Fruit fly (Drosophila melanogaster) whole organism, embryonic: Measurements from ENCODE around the gene nonA.
A peak's percentile ranks its signal among the peaks of the same experiment; 100 is the strongest.

Experiments used
- Bdp1 ChIP-seq: fragments of 200-800 bp; sonication (Bioruptor generic); optimal IDR thresholded peaks from 3 replicates; lab custom pipeline; 2016; ENCODE audit warnings: missing biosample characterization, missing genetic modification characterization
- CG10267 ChIP-seq: fragments of 200-800 bp; sonication (Bioruptor generic); optimal IDR thresholded peaks from 2 replicates; lab custom pipeline; 2018; ENCODE audit warnings: missing biosample characterization, mild to moderate bottlenecking, missing genetic modification characterization, moderate library complexity
- CG10543 ChIP-seq: fragments of 200-800 bp; sonication (Bioruptor generic); optimal IDR thresholded peaks from 3 replicates; lab custom pipeline; 2017; ENCODE audit warnings: missing biosample characterization, mild to moderate bottlenecking, missing genetic modification characterization, moderate library complexity
- CG11695 ChIP-seq: fragments of 200-800 bp; sonication (Bioruptor generic); IDR thresholded peaks from 3 replicates; pipeline ENCODE4 v1.3.6; 2022; ENCODE audit warnings: missing biosample characterization, missing genetic modification characterization
- CG12391 ChIP-seq: fragments of 200-800 bp; sonication (Bioruptor generic); optimal IDR thresholded peaks from 3 replicates; lab custom pipeline; 2018; ENCODE audit warnings: missing biosample characterization, mild to moderate bottlenecking, missing genetic modification characterization, moderate library complexity
- CG15011 ChIP-seq: fragments of 200-800 bp; sonication (Bioruptor generic); optimal IDR thresholded peaks from 3 replicates; lab custom pipeline; 2018; ENCODE audit warnings: missing biosample characterization, mild to moderate bottlenecking, missing genetic modification characterization
- CG16863 ChIP-seq: fragments of 200-800 bp; sonication (Bioruptor generic); optimal IDR thresholded peaks from 3 replicates; lab custom pipeline; 2016; ENCODE audit warnings: missing biosample characterization, missing genetic modification characterization
- CG2875 ChIP-seq: fragments of 200-800 bp; sonication (Bioruptor generic); optimal IDR thresholded peaks from 2 replicates; lab custom pipeline; 2017; ENCODE audit warnings: missing biosample characterization, mild to moderate bottlenecking, missing genetic modification characterization, missing genetic modification reagents
- CG43689 ChIP-seq: fragments of 200-800 bp; sonication (Bioruptor generic); IDR thresholded peaks from 2 replicates; pipeline ENCODE4 v1.3.6; 2022; ENCODE audit warnings: missing biosample characterization, missing genetic modification characterization
- CG6254 ChIP-seq: fragments of 200-800 bp; sonication (Bioruptor generic); optimal IDR thresholded peaks from 3 replicates; lab custom pipeline; 2017; ENCODE audit warnings: mild to moderate bottlenecking, missing biosample characterization, missing genetic modification reagents, missing genetic modification characterization
- CG7786 ChIP-seq: fragments of 200-800 bp; sonication (Bioruptor generic); optimal IDR thresholded peaks from 2 replicates; lab custom pipeline; 2016; ENCODE audit warnings: missing biosample characterization, missing genetic modification characterization
- CG7928 ChIP-seq: fragments of 200-800 bp; sonication (Bioruptor generic); optimal IDR thresholded peaks from 2 replicates; lab custom pipeline; 2017; ENCODE audit warnings: missing biosample characterization, mild to moderate bottlenecking, missing genetic modification characterization
- CG8290 ChIP-seq, 3 experiments: fragments of 200-800 bp; sonication (Bioruptor generic); optimal IDR thresholded peaks; 2 replicates each; lab custom pipeline; 2016 to 2019; ENCODE audit warnings: missing biosample characterization in 3 of 3, missing genetic modification characterization in 3 of 3, mild to moderate bottlenecking in 2 of 3, moderate library complexity in 1 of 3
- CHES-1-like ChIP-seq: fragments of 200-800 bp; sonication (Bioruptor generic); optimal IDR thresholded peaks from 2 replicates; lab custom pipeline; 2016; ENCODE audit warnings: missing biosample characterization, missing genetic modification characterization
- CrebB ChIP-seq: fragments of 200-800 bp; sonication (Bioruptor generic); optimal IDR thresholded peaks from 3 replicates; lab custom pipeline; 2018; ENCODE audit warnings: missing biosample characterization, mild to moderate bottlenecking, missing genetic modification characterization
- Dad ChIP-seq: fragments of 200-800 bp; sonication (Bioruptor generic); optimal IDR thresholded peaks from 3 replicates; lab custom pipeline; 2016; ENCODE audit warnings: missing biosample characterization, missing genetic modification characterization
- HHEX ChIP-seq: fragments of 200-800 bp; sonication (Bioruptor generic); optimal IDR thresholded peaks from 3 replicates; lab custom pipeline; 2017; ENCODE audit warnings: missing biosample characterization, mild to moderate bottlenecking, missing genetic modification characterization, missing genetic modification reagents
- Hr39 ChIP-seq: fragments of >200 bp; optimal IDR thresholded peaks from 2 replicates; lab custom pipeline; 2017
- Hr51 ChIP-seq, 2 experiments: fragments of 200-800 bp; sonication (Bioruptor generic); optimal IDR thresholded peaks; 2 replicates in 1 of 2; 3 replicates in 1 of 2; lab custom pipeline; 2016 to 2018; ENCODE audit warnings: missing biosample characterization in 2 of 2, missing genetic modification characterization in 2 of 2, mild to moderate bottlenecking in 1 of 2, moderate library complexity in 1 of 2
- Lim3 ChIP-seq: fragments of 200-800 bp; sonication (Bioruptor generic); IDR thresholded peaks from 2 replicates; pipeline ENCODE4 v1.3.6; 2022; ENCODE audit warnings: missing biosample characterization, missing genetic modification characterization
- Mad ChIP-seq: fragments of 200-800 bp; sonication (Bioruptor generic); optimal IDR thresholded peaks from 2 replicates; lab custom pipeline; 2016; ENCODE audit warnings: missing biosample characterization, missing genetic modification characterization
- Myb ChIP-seq: fragments of 200-800 bp; sonication (Bioruptor generic); optimal IDR thresholded peaks from 2 replicates; lab custom pipeline; 2016; ENCODE audit warnings: missing biosample characterization, missing genetic modification characterization
- NC2β ChIP-seq: fragments of 200-800 bp; sonication (Bioruptor generic); optimal IDR thresholded peaks from 2 replicates; lab custom pipeline; 2016; ENCODE audit warnings: missing biosample characterization, missing genetic modification characterization
- Spps ChIP-seq: fragments of 200-800 bp; sonication (Bioruptor generic); optimal IDR thresholded peaks from 2 replicates; lab custom pipeline; 2018; ENCODE audit warnings: missing biosample characterization, mild to moderate bottlenecking, missing genetic modification characterization
- amos ChIP-seq: fragments of 200-800 bp; sonication (Bioruptor generic); IDR thresholded peaks from 2 replicates; pipeline ENCODE4 v1.3.6; 2022; ENCODE audit warnings: missing biosample characterization, missing genetic modification characterization; ENCODE audit not compliant: partially characterized antibody
- bab2 ChIP-seq: fragments of 200-800 bp; sonication (Bioruptor generic); optimal IDR thresholded peaks from 2 replicates; lab custom pipeline; 2016; ENCODE audit warnings: missing biosample characterization, missing genetic modification characterization
- chif ChIP-seq, 2 experiments: fragments of 200-800 bp; sonication (Bioruptor generic); optimal IDR thresholded peaks; 3 replicates each; lab custom pipeline; 2016; ENCODE audit warnings: missing biosample characterization in 2 of 2, missing genetic modification characterization in 2 of 2
- chinmo ChIP-seq: fragments of 200-800 bp; sonication (Bioruptor generic); IDR thresholded peaks from 4 replicates; pipeline ENCODE4 v1.3.6; 2022; ENCODE audit warnings: missing biosample characterization, missing genetic modification characterization; ENCODE audit not compliant: partially characterized antibody
- chm ChIP-seq: fragments of 200-800 bp; sonication (Bioruptor generic); IDR thresholded peaks from 2 replicates; pipeline ENCODE4 v1.3.6; 2022; ENCODE audit warnings: missing biosample characterization, missing genetic modification characterization
- dati ChIP-seq: fragments of 200-800 bp; sonication (Bioruptor generic); IDR thresholded peaks from 2 replicates; pipeline ENCODE4 v1.3.6; 2022; ENCODE audit warnings: missing biosample characterization, missing genetic modification characterization
- disco-r ChIP-seq: fragments of 200-800 bp; sonication (Bioruptor generic); optimal IDR thresholded peaks from 2 replicates; lab custom pipeline; 2016; ENCODE audit warnings: missing biosample characterization, missing genetic modification characterization
- fd102C ChIP-seq: fragments of 200-800 bp; sonication (Bioruptor generic); optimal IDR thresholded peaks from 2 replicates; lab custom pipeline; 2018; ENCODE audit warnings: missing biosample characterization, mild to moderate bottlenecking, missing genetic modification characterization, moderate library complexity
- fru ChIP-seq: fragments of >200 bp; optimal IDR thresholded peaks from 2 replicates; lab custom pipeline; 2017
- jing ChIP-seq: fragments of 200-800 bp; sonication (Bioruptor generic); optimal IDR thresholded peaks from 2 replicates; lab custom pipeline; 2018; ENCODE audit warnings: missing biosample characterization, mild to moderate bottlenecking, missing genetic modification characterization
- kay ChIP-seq: fragments of 200-800 bp; sonication (Bioruptor generic); optimal IDR thresholded peaks from 2 replicates; lab custom pipeline; 2016; ENCODE audit warnings: missing biosample characterization, missing genetic modification characterization
- lbe ChIP-seq: fragments of 200-800 bp; sonication (Bioruptor generic); optimal IDR thresholded peaks from 2 replicates; lab custom pipeline; 2016; ENCODE audit warnings: missing biosample characterization, mild to moderate bottlenecking, missing genetic modification characterization
- lilli ChIP-seq: fragments of 200-800 bp; sonication (Bioruptor generic); optimal IDR thresholded peaks from 3 replicates; lab custom pipeline; 2016; ENCODE audit warnings: missing biosample characterization, missing genetic modification characterization
- maf-S ChIP-seq: fragments of 200-800 bp; sonication (Bioruptor generic); optimal IDR thresholded peaks from 2 replicates; lab custom pipeline; 2016; ENCODE audit warnings: missing biosample characterization, missing genetic modification characterization
- mirr ChIP-seq: fragments of 200-800 bp; sonication (Bioruptor generic); optimal IDR thresholded peaks from 3 replicates; lab custom pipeline; 2018; ENCODE audit warnings: missing biosample characterization, mild to moderate bottlenecking, missing genetic modification characterization
- pfk ChIP-seq: fragments of 200-800 bp; sonication (Bioruptor generic); optimal IDR thresholded peaks from 2 replicates; lab custom pipeline; 2018; ENCODE audit warnings: missing biosample characterization, mild to moderate bottlenecking, missing genetic modification characterization, moderate library complexity
- pnt ChIP-seq: fragments of 200-800 bp; sonication (Bioruptor generic); optimal IDR thresholded peaks from 3 replicates; lab custom pipeline; 2016; ENCODE audit warnings: missing biosample characterization, missing genetic modification characterization
- psq ChIP-seq: fragments of 200-800 bp; sonication (Bioruptor generic); optimal IDR thresholded peaks from 2 replicates; lab custom pipeline; 2017; ENCODE audit warnings: missing biosample characterization, missing genetic modification characterization
- ranshi ChIP-seq: fragments of 200-800 bp; sonication (Bioruptor generic); IDR thresholded peaks from 2 replicates; pipeline ENCODE4 v1.3.6; 2022; ENCODE audit warnings: missing biosample characterization, missing genetic modification characterization
- repo ChIP-seq: fragments of 200-800 bp; sonication (Bioruptor generic); optimal IDR thresholded peaks from 2 replicates; lab custom pipeline; 2016; ENCODE audit warnings: missing biosample characterization, missing genetic modification characterization
- salm ChIP-seq: fragments of 200-800 bp; sonication (Bioruptor generic); optimal IDR thresholded peaks from 2 replicates; lab custom pipeline; 2018; ENCODE audit warnings: missing biosample characterization, mild to moderate bottlenecking, missing genetic modification characterization
- sens ChIP-seq: fragments of 200-800 bp; sonication (Bioruptor generic); peaks from one replicate; lab custom pipeline; 2016; ENCODE audit warnings: missing biosample characterization, missing genetic modification characterization
- stc ChIP-seq: fragments of 200-800 bp; sonication (Bioruptor generic); IDR thresholded peaks from 2 replicates; pipeline ENCODE4 v1.3.6; 2022; ENCODE audit warnings: missing biosample characterization, missing genetic modification characterization
- wor ChIP-seq: fragments of 200-800 bp; sonication (Bioruptor generic); IDR thresholded peaks from 2 replicates; pipeline ENCODE4 v1.3.6; 2022; ENCODE audit warnings: missing biosample characterization, missing genetic modification characterization
- zfh1 ChIP-seq: fragments of 200-800 bp; sonication (Bioruptor generic); IDR thresholded peaks from 3 replicates; pipeline ENCODE4 v1.3.6; 2022; ENCODE audit warnings: missing biosample characterization, missing genetic modification characterization

Gene nonA

dm6 chrX:16383667-16384515 lies 22.5 kb downstream of the nonA start (continued):
- no peak for TF ChIP-seq Dad (GFP tag; lab: Kevin White, UChicago)
- TF ChIP-seq Spps (tag; lab: Kevin White, UChicago), result peak; percentile 69
- TF ChIP-seq salm, result peak; percentile 80
- TF ChIP-seq Hr39, result no peak
- TF ChIP-seq lilli (GFP tag; lab: Kevin White, UChicago), result peak; percentile 51
- TF ChIP-seq Bdp1 (GFP tag; lab: Kevin White, UChicago), result no peak
- TF ChIP-seq Lim3 (GFP tag; lab: Robert Waterston, UW), result no peak
- TF ChIP-seq chinmo (GFP tag; lab: Robert Waterston, UW), result no peak
- TF ChIP-seq CG15011, result peak; percentile 91
- no peak for TF ChIP-seq dati (GFP tag; lab: Robert Waterston, UW)
- TF ChIP-seq chif (GFP tag; optimal IDR thresholded peaks at IDR 0.05; lab: Kevin White, UChicago), result peak; percentile 3 to 62
- TF ChIP-seq fd102C, result peak; percentile 71
- TF ChIP-seq CG12391 (tag; lab: Kevin White, UChicago), result peak; percentile 67
- TF ChIP-seq CG10543, result peak; percentile 95
- peak; percentile 29 for TF ChIP-seq psq (GFP tag; lab: Kevin White, UChicago)
- TF ChIP-seq mirr, result peak; percentile 89
- peak; percentile 74 for TF ChIP-seq bab2 (GFP tag; lab: Kevin White, UChicago)
- peak; percentile 68 for TF ChIP-seq CHES-1-like
- TF ChIP-seq Myb (GFP tag; lab: Kevin White, UChicago), result no peak
- 0 out of 3 replicates have a peak, but pooled peaks have one; percentile 44 for TF ChIP-seq zfh1 (GFP tag; lab: Robert Waterston, UW)
- peak; percentile 34 for TF ChIP-seq NC2β (GFP tag; lab: Kevin White, UChicago)
- peak; percentile 92 for TF ChIP-seq sens (GFP tag; lab: Kevin White, UChicago)
- TF ChIP-seq repo, result no peak
- TF ChIP-seq CG6254, result peak; percentile 36
- no peak for TF ChIP-seq jing (GFP tag; lab: Kevin White, UChicago)
- TF ChIP-seq CG11695, result peak; percentile 80
- no peak for TF ChIP-seq fru (lab: Kevin White, UChicago)
- TF ChIP-seq CG43689 (GFP tag; lab: Robert Waterston, UW), result no peak
- TF ChIP-seq stc (GFP tag; lab: Robert Waterston, UW), result peak; percentile 71; the same call in 1 of the 2 replicates
- peak; percentile 69; the same call in 1 of the 2 replicates for TF ChIP-seq ranshi (GFP tag; lab: Robert Waterston, UW)
- TF ChIP-seq maf-S (GFP tag; lab: Kevin White, UChicago), result peak; percentile 59
- TF ChIP-seq CrebB (tag; lab: Kevin White, UChicago), result peak; percentile 94
- peak; percentile 86 for TF ChIP-seq HHEX (GFP tag; lab: Kevin White, UChicago)
- peak; percentile 43 for TF ChIP-seq kay
- TF ChIP-seq pnt (GFP tag; lab: Kevin White, UChicago), result no peak
- peak; percentile 34 for TF ChIP-seq CG8290 (GFP tag; optimal IDR thresholded peaks at IDR 0.05; lab: Kevin White, UChicago)
- TF ChIP-seq CG8290 (tag; optimal IDR thresholded peaks at IDR 0.05; lab: Kevin White, UChicago), result peak in 1 of 2 experiments; percentile 78
- peak in 1 of 2 experiments; percentile 4 for TF ChIP-seq Hr51 (GFP tag; optimal IDR thresholded peaks at IDR 0.05; lab: Kevin White, UChicago)
- TF ChIP-seq pfk (GFP tag; lab: Kevin White, UChicago), result peak; percentile 73
- no peak for TF ChIP-seq wor (GFP tag; lab: Robert Waterston, UW)
- peak; percentile 33 for TF ChIP-seq disco-r (GFP tag; lab: Kevin White, UChicago)
- peak; percentile 13 for TF ChIP-seq CG7786 (GFP tag; lab: Kevin White, UChicago)
- no peak for TF ChIP-seq CG16863 (GFP tag; lab: Kevin White, UChicago)
- no peak for TF ChIP-seq chm (GFP tag; lab: Robert Waterston, UW)
- TF ChIP-seq CG7928 (GFP tag; lab: Kevin White, UChicago), result peak; percentile 64
- peak; percentile 32 for TF ChIP-seq CG10267 (tag; lab: Kevin White, UChicago)
- TF ChIP-seq amos (GFP tag; lab: Robert Waterston, UW), result no peak
- no peak for TF ChIP-seq lbe (GFP tag; lab: Kevin White, UChicago)
- TF ChIP-seq CG2875 (GFP tag; lab: Kevin White, UChicago), result peak; percentile 65
- TF ChIP-seq Mad (GFP tag; lab: Kevin White, UChicago), result no peak
